Fruit fly (Drosophila melanogaster) whole organism, prepupa: ENCODE data around the gene CG10348.

ENCODE experiments used
- Blimp-1 ChIP-seq: fragments of 200-800 bp; sonication (Bioruptor generic); optimal IDR thresholded peaks from 3 replicates; lab custom pipeline; 2017; ENCODE audit warnings: missing biosample characterization, missing genetic modification characterization, mild to moderate bottlenecking, moderate library complexity, missing genetic modification reagents
- CG10631 ChIP-seq: fragments of 200-800 bp; sonication (Bioruptor generic); optimal IDR thresholded peaks from 2 replicates; lab custom pipeline; 2016; ENCODE audit warnings: missing biosample characterization, missing genetic modification characterization
- CG11294 ChIP-seq: fragments of 200-800 bp; sonication (Bioruptor generic); IDR thresholded peaks from 2 replicates; pipeline ENCODE4 v1.3.6; 2022; ENCODE audit warnings: missing biosample characterization, missing genetic modification characterization
- CG11762 ChIP-seq: fragments of 200-800 bp; sonication (Bioruptor generic); optimal IDR thresholded peaks from 3 replicates; lab custom pipeline; 2016; ENCODE audit warnings: missing biosample characterization, missing genetic modification characterization; ENCODE audit not compliant: insufficient read depth
- CG11902 ChIP-seq: fragments of 200-800 bp; sonication (Bioruptor generic); optimal IDR thresholded peaks from 3 replicates; lab custom pipeline; 2016; ENCODE audit warnings: missing biosample characterization, missing genetic modification characterization
- CG15336 ChIP-seq: fragments of 200-800 bp; sonication (Bioruptor generic); IDR thresholded peaks from 2 replicates; pipeline ENCODE4 v1.3.6; 2022; ENCODE audit warnings: missing biosample characterization, missing genetic modification characterization
- CG1621 ChIP-seq: fragments of 200-800 bp; sonication (Bioruptor generic); optimal IDR thresholded peaks from 3 replicates; lab custom pipeline; 2018; ENCODE audit warnings: missing biosample characterization, mild to moderate bottlenecking, missing genetic modification characterization
- CG16779 ChIP-seq: fragments of 200-800 bp; sonication (Bioruptor generic); optimal IDR thresholded peaks from 3 replicates; lab custom pipeline; 2017; ENCODE audit warnings: missing biosample characterization, mild to moderate bottlenecking, missing genetic modification characterization
- CG3032 ChIP-seq: fragments of 200-800 bp; optimal IDR thresholded peaks from 2 replicates; lab custom pipeline; 2019; ENCODE audit warnings: missing biosample characterization, mild to moderate bottlenecking, missing genetic modification characterization, moderate library complexity
- CG32006 ChIP-seq: fragments of 200-800 bp; sonication (Bioruptor generic); optimal IDR thresholded peaks from 3 replicates; lab custom pipeline; 2017; ENCODE audit warnings: missing biosample characterization, mild to moderate bottlenecking, missing genetic modification characterization
- CG34406 ChIP-seq: fragments of 200-800 bp; sonication (Bioruptor generic); optimal IDR thresholded peaks from 3 replicates; lab custom pipeline; 2016; ENCODE audit warnings: missing biosample characterization, missing genetic modification characterization
- CG3919 ChIP-seq: fragments of 200-800 bp; sonication (Bioruptor generic); optimal IDR thresholded peaks from 3 replicates; lab custom pipeline; 2016; ENCODE audit warnings: missing biosample characterization, missing genetic modification characterization
- CG4318 ChIP-seq: fragments of 200-800 bp; sonication (Bioruptor generic); optimal IDR thresholded peaks from 3 replicates; lab custom pipeline; 2017; ENCODE audit warnings: missing biosample characterization, mild to moderate bottlenecking, missing genetic modification characterization
- CG6163 ChIP-seq: fragments of 200-800 bp; sonication (Bioruptor generic); IDR thresholded peaks from 3 replicates; pipeline ENCODE4 v1.3.6; 2022; ENCODE audit warnings: missing biosample characterization, missing genetic modification characterization
- CG6276 ChIP-seq: fragments of 200-800 bp; sonication (Bioruptor generic); optimal IDR thresholded peaks from 2 replicates; lab custom pipeline; 2017; ENCODE audit warnings: missing biosample characterization, mild to moderate bottlenecking, missing genetic modification characterization
- CG6792 ChIP-seq: fragments of 200-800 bp; sonication (Bioruptor generic); optimal IDR thresholded peaks from 3 replicates; lab custom pipeline; 2016; ENCODE audit warnings: missing biosample characterization, missing genetic modification characterization
- CG6854 ChIP-seq: fragments of 200-800 bp; sonication (Bioruptor generic); optimal IDR thresholded peaks from 2 replicates; lab custom pipeline; 2017; ENCODE audit warnings: missing biosample characterization, mild to moderate bottlenecking, missing genetic modification characterization
- CG7368 ChIP-seq: fragments of 200-800 bp; sonication (Bioruptor generic); optimal IDR thresholded peaks from 3 replicates; lab custom pipeline; 2016; ENCODE audit warnings: missing biosample characterization, missing genetic modification characterization
- CG8119 ChIP-seq: fragments of 200-800 bp; sonication (Bioruptor generic); IDR thresholded peaks from 3 replicates; pipeline ENCODE4 v1.3.6; 2022; ENCODE audit warnings: missing biosample characterization, missing genetic modification characterization
- CG8319 ChIP-seq: fragments of 200-800 bp; sonication (Bioruptor generic); optimal IDR thresholded peaks from 3 replicates; lab custom pipeline; 2016; ENCODE audit warnings: missing biosample characterization, missing genetic modification characterization
- Eip75B ChIP-seq: fragments of 200-800 bp; sonication (Bioruptor generic); optimal IDR thresholded peaks from 3 replicates; lab custom pipeline; 2016; ENCODE audit warnings: missing biosample characterization, missing genetic modification characterization
- Eip78C ChIP-seq: fragments of 200-800 bp; sonication (Bioruptor generic); peaks from one replicate; lab custom pipeline; 2016; ENCODE audit warnings: missing biosample characterization, missing genetic modification characterization
- Eip93F ChIP-seq: fragments of 200-800 bp; sonication (Bioruptor generic); optimal IDR thresholded peaks from 2 replicates; lab custom pipeline; 2016; ENCODE audit warnings: missing biosample characterization, mild to moderate bottlenecking, missing genetic modification characterization
- Ets96B ChIP-seq: fragments of 200-800 bp; optimal IDR thresholded peaks from 2 replicates; lab custom pipeline; 2019; ENCODE audit warnings: missing biosample characterization, mild to moderate bottlenecking, missing genetic modification characterization, moderate library complexity
- Gug ChIP-seq: fragments of 200-800 bp; sonication (Bioruptor generic); IDR thresholded peaks from 2 replicates; pipeline ENCODE4 v1.3.6; 2022; ENCODE audit warnings: missing biosample characterization, missing genetic modification characterization
- Hr4 ChIP-seq: fragments of 200-800 bp; sonication (Bioruptor generic); optimal IDR thresholded peaks from 3 replicates; lab custom pipeline; 2016; ENCODE audit warnings: missing biosample characterization, missing genetic modification characterization
- Lpt ChIP-seq: fragments of 200-800 bp; sonication (Bioruptor generic); optimal IDR thresholded peaks from 3 replicates; lab custom pipeline; 2016; ENCODE audit warnings: missing biosample characterization, missing genetic modification characterization
- Met ChIP-seq: fragments of 200-800 bp; sonication (Bioruptor generic); optimal IDR thresholded peaks from 3 replicates; lab custom pipeline; 2016; ENCODE audit warnings: missing biosample characterization, missing genetic modification characterization
- OdsH ChIP-seq: fragments of 200-800 bp; sonication (Bioruptor generic); optimal IDR thresholded peaks from 3 replicates; lab custom pipeline; 2016; ENCODE audit warnings: missing biosample characterization, missing genetic modification characterization
- Sox102F ChIP-seq: fragments of 200-800 bp; sonication (Bioruptor generic); optimal IDR thresholded peaks from 2 replicates; lab custom pipeline; 2016; ENCODE audit warnings: missing biosample characterization, mild to moderate bottlenecking, missing genetic modification characterization
- Sox14 ChIP-seq: fragments of 200-800 bp; sonication (Bioruptor generic); optimal IDR thresholded peaks from 3 replicates; lab custom pipeline; 2016; ENCODE audit warnings: missing biosample characterization, missing genetic modification characterization
- Sox15 ChIP-seq: fragments of 200-800 bp; sonication (Bioruptor generic); optimal IDR thresholded peaks from 3 replicates; lab custom pipeline; 2016; ENCODE audit warnings: missing biosample characterization, missing genetic modification characterization
- achi ChIP-seq: fragments of 200-800 bp; sonication (Bioruptor generic); optimal IDR thresholded peaks from 3 replicates; lab custom pipeline; 2016; ENCODE audit warnings: missing biosample characterization, missing genetic modification characterization
- acj6 ChIP-seq: fragments of 200-800 bp; sonication (Bioruptor generic); optimal IDR thresholded peaks from 3 replicates; lab custom pipeline; 2016; ENCODE audit warnings: missing biosample characterization, missing genetic modification characterization
- dac ChIP-seq: fragments of 200-800 bp; sonication (Bioruptor generic); optimal IDR thresholded peaks from 2 replicates; lab custom pipeline; 2017; ENCODE audit warnings: missing biosample characterization, mild to moderate bottlenecking, missing genetic modification characterization
- eg ChIP-seq: fragments of 200-800 bp; sonication (Bioruptor generic); IDR thresholded peaks from 3 replicates; pipeline ENCODE4 v1.3.6; 2022; ENCODE audit warnings: missing biosample characterization, missing genetic modification characterization
- esn ChIP-seq: fragments of 200-800 bp; sonication (Bioruptor generic); optimal IDR thresholded peaks from 2 replicates; lab custom pipeline; 2016; ENCODE audit warnings: missing biosample characterization, mild to moderate bottlenecking, missing genetic modification characterization, moderate library complexity
- fd59A ChIP-seq: fragments of 200-800 bp; sonication (Bioruptor generic); optimal IDR thresholded peaks from 2 replicates; lab custom pipeline; 2017; ENCODE audit warnings: missing biosample characterization, mild to moderate bottlenecking, missing genetic modification characterization, missing genetic modification reagents
- fd85E ChIP-seq: fragments of 200-800 bp; sonication (Bioruptor generic); optimal IDR thresholded peaks from 3 replicates; lab custom pipeline; 2016; ENCODE audit warnings: missing biosample characterization, missing genetic modification characterization
- net ChIP-seq: fragments of 200-800 bp; sonication (Bioruptor generic); optimal IDR thresholded peaks from 3 replicates; lab custom pipeline; 2016; ENCODE audit warnings: missing biosample characterization, missing genetic modification characterization
- pdm3 ChIP-seq: fragments of 200-800 bp; sonication (Bioruptor generic); optimal IDR thresholded peaks from 3 replicates; lab custom pipeline; 2016; ENCODE audit warnings: missing biosample characterization, missing genetic modification characterization
- salr ChIP-seq, 2 experiments: fragments of 200-800 bp; sonication (Bioruptor generic); optimal IDR thresholded peaks; 3 replicates each; lab custom pipeline; 2016 to 2018; ENCODE audit warnings: missing biosample characterization in 2 of 2, missing genetic modification characterization in 2 of 2, mild to moderate bottlenecking in 1 of 2
- spab ChIP-seq: fragments of 200-800 bp; sonication (Bioruptor generic); optimal IDR thresholded peaks from 2 replicates; lab custom pipeline; 2017; ENCODE audit warnings: missing biosample characterization, mild to moderate bottlenecking, missing genetic modification characterization, missing genetic modification reagents
- topi ChIP-seq: fragments of 200-800 bp; sonication (Bioruptor generic); optimal IDR thresholded peaks from 3 replicates; lab custom pipeline; 2016; ENCODE audit warnings: missing biosample characterization, missing genetic modification characterization

CG10348 gene

DNA sequence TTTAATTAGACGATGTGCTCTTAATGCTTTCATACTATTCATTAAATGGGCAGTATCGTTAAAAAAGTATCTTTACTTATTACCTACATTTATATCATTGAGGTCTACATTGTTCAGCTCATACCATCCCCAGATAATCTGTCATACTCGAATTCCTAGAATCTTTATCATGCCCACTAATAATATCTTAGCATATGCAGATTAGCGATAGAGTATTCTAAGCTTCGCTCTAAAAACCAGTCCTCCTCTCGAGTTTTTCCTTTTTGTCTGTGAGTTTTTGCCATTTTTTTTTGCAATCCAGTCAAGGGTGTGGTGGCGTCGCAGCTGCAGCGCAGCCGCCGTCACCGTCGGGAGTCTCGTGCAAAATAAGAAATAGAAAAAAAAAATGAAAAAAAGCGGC, 20.5 kb upstream of the CG10348 start (continued):
- TF ChIP-seq Gug (GFP tag; lab: Robert Waterston, UW) (no peak), CG6163 (peak; percentile 56; the same call in 2 of the 3 replicates), Sox15 (GFP tag; lab: Kevin White, UChicago) (no peak), Blimp-1 (GFP tag; lab: Kevin White, UChicago) (no peak), CG11762 (GFP tag; lab: Kevin White, UChicago) (peak; percentile 23), CG16779 (tag; lab: Kevin White, UChicago) (peak; percentile 33), Sox102F (GFP tag; lab: Kevin White, UChicago) (no peak), salr (GFP tag; optimal IDR thresholded peaks at IDR 0.05; lab: Kevin White, UChicago) (peak in 1 of 2 experiments; percentile 81), CG6854 (GFP tag; lab: Kevin White, UChicago) (no peak), CG34406 (GFP tag; lab: Kevin White, UChicago) (no peak), CG8119 (peak; percentile 38; the same call in 2 of the 3 replicates)

DNA sequence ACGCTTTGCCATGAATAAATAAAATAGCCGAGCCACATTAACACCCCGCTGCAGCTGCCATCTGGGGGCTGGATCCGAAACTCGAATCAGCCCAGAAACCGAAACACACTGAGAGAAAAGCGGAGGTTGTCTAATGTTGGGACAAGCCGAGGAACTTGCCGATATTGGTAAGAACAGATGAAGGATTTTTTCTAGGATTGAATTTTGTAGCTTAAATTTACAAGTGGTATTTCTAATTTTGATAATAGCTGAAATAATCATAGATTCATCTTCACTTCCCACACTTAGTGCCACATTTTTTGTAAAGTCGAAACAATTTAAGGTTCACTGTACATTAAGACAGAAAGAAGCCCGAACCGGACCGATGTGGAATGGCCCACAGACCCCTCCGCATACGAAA, 19.7 kb upstream of the CG10348 start:
- TF ChIP-seq CG16779 (tag; lab: Kevin White, UChicago): peak; percentile 50
- peak; percentile 76 for TF ChIP-seq eg (GFP tag; lab: Robert Waterston, UW)
- TF ChIP-seq CG4318 (GFP tag; lab: Kevin White, UChicago): peak; percentile 69
- peak; percentile 88 for TF ChIP-seq CG8119
- peak; percentile 65 for TF ChIP-seq CG11294
- no peak for TF ChIP-seq CG34406 (GFP tag; lab: Kevin White, UChicago)
- no peak for TF ChIP-seq esn
- no peak for TF ChIP-seq CG6792 (GFP tag; lab: Kevin White, UChicago)
- TF ChIP-seq CG11762 (GFP tag; lab: Kevin White, UChicago): no peak
- TF ChIP-seq spab: no peak
- TF ChIP-seq Met (GFP tag; lab: Kevin White, UChicago): no peak
- peak; percentile 57 for TF ChIP-seq Ets96B (tag; lab: Kevin White, UChicago)
- TF ChIP-seq CG10631 (GFP tag; lab: Kevin White, UChicago): peak; percentile 59
- no peak for TF ChIP-seq CG7368 (GFP tag; lab: Kevin White, UChicago)
- TF ChIP-seq CG15336 (GFP tag; lab: Robert Waterston, UW): peak; percentile 85
- TF ChIP-seq Eip78C (GFP tag; lab: Kevin White, UChicago): peak; percentile 89
- TF ChIP-seq Sox14: peak; percentile 49
- TF ChIP-seq CG3919: peak; percentile 31
- TF ChIP-seq achi (GFP tag; lab: Kevin White, UChicago): peak; percentile 58
- TF ChIP-seq CG11902 (GFP tag; lab: Kevin White, UChicago): no peak
- TF ChIP-seq OdsH (GFP tag; lab: Kevin White, UChicago): peak; percentile 49
- TF ChIP-seq Lpt: peak; percentile 66
- TF ChIP-seq net (GFP tag; lab: Kevin White, UChicago): peak; percentile 21
- no peak for TF ChIP-seq topi (GFP tag; lab: Kevin White, UChicago)
- peak; percentile 69 for TF ChIP-seq dac (GFP tag; lab: Kevin White, UChicago)
- peak; percentile 84 for TF ChIP-seq Hr4 (GFP tag; lab: Kevin White, UChicago)
- peak; percentile 33 for TF ChIP-seq acj6
- peak; percentile 75 for TF ChIP-seq CG6163
- peak in 1 of 2 experiments; percentile 16 for TF ChIP-seq salr (GFP tag; optimal IDR thresholded peaks at IDR 0.05; lab: Kevin White, UChicago)
- no peak for TF ChIP-seq fd85E (GFP tag; lab: Kevin White, UChicago)
- peak; percentile 57 for TF ChIP-seq Gug (GFP tag; lab: Robert Waterston, UW)
- no peak for TF ChIP-seq Eip93F (GFP tag; lab: Kevin White, UChicago)
- peak; percentile 12 for TF ChIP-seq Eip75B (GFP tag; lab: Kevin White, UChicago)
- TF ChIP-seq fd59A (GFP tag; lab: Kevin White, UChicago): peak; percentile 20
- TF ChIP-seq Sox102F (GFP tag; lab: Kevin White, UChicago): no peak
- peak; percentile 32 for TF ChIP-seq pdm3 (GFP tag; lab: Kevin White, UChicago)
- TF ChIP-seq CG6276 (GFP tag; lab: Kevin White, UChicago): peak; percentile 72
- TF ChIP-seq CG32006 (GFP tag; lab: Kevin White, UChicago): peak; percentile 78
- peak; percentile 16 for TF ChIP-seq CG3032 (tag; lab: Kevin White, UChicago)
- TF ChIP-seq CG1621: no peak
- TF ChIP-seq CG8319 (GFP tag; lab: Kevin White, UChicago): no peak
- TF ChIP-seq, all 60 proteins: peak for 27
